Worm (Caenorhabditis elegans) whole organism, midembryonic: ENCODE results near the gene Y39A1A.9.

Experiments
- T22C8.4 ChIP-seq: fragments of 200-800 bp; sonication (Bioruptor generic); IDR thresholded peaks from 2 replicates; pipeline ENCODE4 v1.3.6; 2022; ENCODE audit warnings: missing genetic modification characterization, missing compliant biosample characterization
- cog-1 ChIP-seq: sonication (generic microtip); optimal IDR thresholded peaks from 2 replicates; lab custom pipeline; 2016; ENCODE audit warnings: missing genetic modification characterization, missing compliant biosample characterization
- flt-1 ChIP-seq: fragments of 200-800 bp; sonication (Bioruptor generic); IDR thresholded peaks from 2 replicates; pipeline ENCODE4 v1.3.6; 2022; ENCODE audit warnings: missing genetic modification characterization, missing compliant biosample characterization
- klf-2 ChIP-seq: fragments of 200-800 bp; sonication (Bioruptor generic); conservative IDR thresholded peaks from 2 replicates; pipeline ENCODE4 v1.3.6; 2022; ENCODE audit warnings: missing genetic modification reagents, missing genetic modification characterization, missing compliant biosample characterization
- med-1 ChIP-seq: sonication (generic microtip); optimal IDR thresholded peaks from 2 replicates; lab custom pipeline; 2017; ENCODE audit warnings: missing genetic modification characterization, mild to moderate bottlenecking, missing compliant biosample characterization, antibody characterized with exemption, missing genetic modification reagents; ENCODE audit not compliant: insufficient read depth
- ref-1 ChIP-seq: fragments of 200-800 bp; sonication (Bioruptor generic); conservative IDR thresholded peaks from 2 replicates; pipeline ENCODE4 v1.3.6; 2022; ENCODE audit warnings: missing genetic modification reagents, missing genetic modification characterization, missing compliant biosample characterization
- tab-1 ChIP-seq: fragments of 200-800 bp; sonication (Bioruptor generic); IDR thresholded peaks from 2 replicates; pipeline ENCODE4 v1.3.6; 2022; ENCODE audit warnings: missing genetic modification characterization, missing compliant biosample characterization
- ztf-23 ChIP-seq: fragments of 200-800 bp; sonication (Bioruptor generic); IDR thresholded peaks from 2 replicates; pipeline ENCODE4 v1.3.6; 2022; ENCODE audit warnings: missing genetic modification reagents, missing genetic modification characterization, missing compliant biosample characterization
- ztf-29 ChIP-seq: fragments of 200-800 bp; sonication (Bioruptor generic); IDR thresholded peaks from 2 replicates; pipeline ENCODE4 v1.3.6; 2022; ENCODE audit warnings: missing genetic modification reagents, missing genetic modification characterization, missing compliant biosample characterization

The Y39A1A.9 gene

ce11 chrIII:10633403-10633674 is at the start of gene Y39A1A.9:
Gene Y39A1A.9, minus strand, starts transcription at chrIII:10633501.
- no peak for TF ChIP-seq tab-1 (GFP tag; lab: Robert Waterston, UW)
- TF ChIP-seq cog-1 = no peak
- no peak for TF ChIP-seq ztf-29 (GFP tag; lab: Robert Waterston, UW)

DNA sequence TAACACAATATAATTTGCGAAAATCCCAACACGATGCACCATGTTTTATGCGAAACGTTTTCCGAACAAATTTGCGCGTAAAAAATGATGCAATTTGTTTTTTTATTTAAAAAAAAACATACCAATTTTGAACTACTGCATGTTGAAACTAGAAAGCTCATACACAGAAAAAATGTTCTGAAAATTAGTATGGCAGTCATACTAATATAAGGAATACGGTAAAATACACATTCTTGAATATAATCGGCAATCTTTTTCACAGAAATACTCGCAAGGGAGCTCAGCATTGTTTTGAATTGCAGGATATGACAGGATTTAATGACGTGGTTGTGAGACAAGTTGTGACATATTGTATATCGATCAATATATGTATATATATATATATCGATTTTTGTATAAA is 45.7 kb upstream of the Y39A1A.9 start, which contains the start of gene Y39A1A.16:
Gene Y39A1A.16 (plus strand): TSS at position 301 of the 400 bp plus-strand sequence.
- TF ChIP-seq ztf-29 (GFP tag; lab: Robert Waterston, UW) (no peak), ztf-23 (no peak), T22C8.4 (GFP tag; lab: Robert Waterston, UW) (no peak), flt-1 (GFP tag; lab: Robert Waterston, UW) (no peak), tab-1 (GFP tag; lab: Robert Waterston, UW) (no peak)

DNA sequence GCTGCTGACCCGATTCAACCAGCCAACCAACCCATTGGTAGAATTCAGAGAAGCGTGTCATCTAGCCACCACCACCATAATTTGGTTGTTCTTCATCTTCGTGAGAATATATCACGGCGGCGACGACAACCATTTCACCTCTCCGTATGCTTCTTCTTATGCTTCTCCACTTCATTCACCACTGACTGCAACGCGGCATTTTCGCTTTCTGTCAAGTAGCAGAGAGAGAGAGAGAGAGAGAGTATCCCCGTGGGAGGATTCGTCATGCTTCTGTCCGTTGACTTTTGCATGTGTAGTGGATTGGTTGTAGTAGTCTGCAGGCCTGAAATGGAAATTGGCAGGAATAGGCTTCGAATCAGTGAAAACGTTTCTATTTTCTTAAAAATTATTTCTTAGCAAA is 38.6 kb upstream of the Y39A1A.9 start:
- TF ChIP-seq cog-1 (no peak), T22C8.4 (GFP tag; lab: Robert Waterston, UW) (no peak), med-1 (GFP tag; lab: Kevin White, UChicago) (no peak), ztf-29 (GFP tag; lab: Robert Waterston, UW) (no peak), flt-1 (GFP tag; lab: Robert Waterston, UW) (no peak), ref-1 (GFP tag; lab: Robert Waterston, UW) (no peak), tab-1 (GFP tag; lab: Robert Waterston, UW) (no peak), klf-2 (GFP tag; lab: Robert Waterston, UW) (no peak), ztf-23 (no peak)

DNA sequence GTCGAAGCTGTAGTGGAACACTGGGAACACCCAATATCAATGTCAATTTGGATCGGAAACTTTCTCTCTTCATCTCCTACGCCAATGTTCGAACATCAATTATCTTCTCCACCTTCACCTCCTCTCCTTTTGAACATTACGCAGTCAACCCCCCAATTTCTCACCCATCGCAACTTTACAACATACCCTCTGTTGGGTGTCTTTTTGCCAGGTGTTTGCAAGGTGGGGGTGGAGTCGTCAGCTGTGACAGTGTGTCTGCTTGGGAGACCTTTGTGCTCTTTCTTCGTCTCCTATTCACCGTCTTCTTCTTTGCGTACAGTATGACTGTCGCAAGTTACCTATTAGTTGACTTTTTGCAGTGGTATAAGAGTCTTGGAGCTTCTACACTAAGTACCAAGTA is 33.3 kb upstream of the Y39A1A.9 start:
- TF ChIP-seq flt-1 (GFP tag; lab: Robert Waterston, UW) = no peak
- no peak for TF ChIP-seq ref-1 (GFP tag; lab: Robert Waterston, UW)
- TF ChIP-seq tab-1 (GFP tag; lab: Robert Waterston, UW) = no peak
- TF ChIP-seq ztf-29 (GFP tag; lab: Robert Waterston, UW) = no peak
- no peak for TF ChIP-seq med-1 (GFP tag; lab: Kevin White, UChicago)
- no peak for TF ChIP-seq klf-2 (GFP tag; lab: Robert Waterston, UW)
- no peak for TF ChIP-seq T22C8.4 (GFP tag; lab: Robert Waterston, UW)
- TF ChIP-seq cog-1 = no peak
- TF ChIP-seq ztf-23 = no peak

DNA sequence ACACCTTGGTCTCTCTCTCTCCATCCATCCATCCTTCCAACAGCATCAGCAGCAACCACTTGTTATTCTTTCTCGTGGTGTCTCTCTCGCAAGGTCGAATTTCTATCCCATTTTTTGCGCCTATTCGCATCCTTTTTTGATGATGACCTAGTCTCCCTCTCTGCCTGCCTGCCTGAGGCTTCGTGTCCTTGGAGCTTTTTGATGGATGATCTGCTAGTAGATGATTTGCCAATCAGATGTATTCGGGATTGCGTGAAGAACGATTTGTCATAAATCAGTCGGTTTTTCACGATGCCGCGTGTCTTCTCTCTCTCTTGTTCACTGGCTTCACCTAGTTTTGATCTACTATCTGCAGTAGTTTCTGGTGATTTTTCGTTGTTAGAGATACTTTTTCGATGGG is 28.0 kb upstream of the Y39A1A.9 start:
- TF ChIP-seq T22C8.4 (GFP tag; lab: Robert Waterston, UW) (no peak), flt-1 (GFP tag; lab: Robert Waterston, UW) (no peak), klf-2 (GFP tag; lab: Robert Waterston, UW) (no peak), ztf-23 (no peak), tab-1 (GFP tag; lab: Robert Waterston, UW) (no peak), ref-1 (GFP tag; lab: Robert Waterston, UW) (no peak), ztf-29 (GFP tag; lab: Robert Waterston, UW) (0 out of 2 replicates have a peak, but pooled peaks have one; percentile 16), med-1 (GFP tag; lab: Kevin White, UChicago) (no peak)

DNA sequence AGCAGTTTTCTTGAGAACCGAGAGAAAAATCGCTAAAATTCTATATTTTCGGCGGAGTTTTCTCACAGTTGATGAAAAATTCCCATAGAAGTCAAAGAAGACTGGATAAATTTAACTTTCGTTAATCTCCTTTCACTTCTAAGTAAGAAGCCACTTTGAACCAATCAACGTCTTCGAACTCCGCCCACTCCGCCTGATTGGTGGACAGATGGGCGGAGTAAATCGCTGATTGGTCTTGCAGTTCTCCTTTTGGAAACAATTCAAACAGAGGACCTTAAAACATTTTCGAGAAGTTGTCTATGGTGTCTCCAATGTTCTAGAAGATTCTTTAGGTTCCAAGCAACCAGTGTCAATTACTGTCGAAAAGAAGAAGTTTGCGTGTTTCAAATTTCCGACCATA is 25.1 kb upstream of the Y39A1A.9 start:
- TF ChIP-seq ref-1 (GFP tag; lab: Robert Waterston, UW) = no peak
- no peak for TF ChIP-seq flt-1 (GFP tag; lab: Robert Waterston, UW)
- TF ChIP-seq med-1 (GFP tag; lab: Kevin White, UChicago) = no peak

- TF ChIP-seq ref-1 (GFP tag; lab: Robert Waterston, UW) (no peak), cog-1 (no peak), klf-2 (GFP tag; lab: Robert Waterston, UW) (no peak), ztf-29 (GFP tag; lab: Robert Waterston, UW) (no peak), T22C8.4 (GFP tag; lab: Robert Waterston, UW) (no peak)
These were observed 24.4 kb upstream of the Y39A1A.9 start for ce11 chrIII:10657661-10658060.

ce11 chrIII:10656069-10656468 is 22.8 kb upstream of the Y39A1A.9 start:
- TF ChIP-seq ztf-29 (GFP tag; lab: Robert Waterston, UW) = no peak
- no peak for TF ChIP-seq ztf-23
- TF ChIP-seq cog-1 = no peak
- no peak for TF ChIP-seq med-1 (GFP tag; lab: Kevin White, UChicago)
- TF ChIP-seq klf-2 (GFP tag; lab: Robert Waterston, UW) = no peak
- no peak for TF ChIP-seq tab-1 (GFP tag; lab: Robert Waterston, UW)

DNA sequence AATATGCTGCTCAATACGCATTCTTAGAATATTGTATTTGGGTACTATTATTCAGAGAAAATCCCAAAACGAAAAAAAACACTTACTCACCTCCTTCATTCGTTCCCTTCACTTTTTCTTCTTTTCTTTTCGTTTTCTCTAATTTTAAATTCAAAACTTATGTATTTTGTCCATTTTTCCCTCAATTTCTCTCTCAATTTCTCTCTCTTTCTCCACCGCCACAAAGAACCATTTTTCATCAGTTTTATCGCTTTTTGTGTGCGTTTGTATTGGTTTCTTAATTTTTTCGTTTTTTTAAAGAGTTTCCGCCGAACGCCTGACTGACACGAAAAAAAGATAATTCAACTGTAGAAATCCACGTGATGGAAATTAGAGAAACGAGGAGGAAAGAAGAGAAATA is 21.4 kb upstream of the Y39A1A.9 start, which contains the start of gene cnt-2:
Gene cnt-2 (plus strand): TSS at position 301 of the 400 bp plus-strand sequence.
- TF ChIP-seq cog-1 (no peak), flt-1 (GFP tag; lab: Robert Waterston, UW) (no peak), tab-1 (GFP tag; lab: Robert Waterston, UW) (no peak), ztf-23 (no peak), T22C8.4 (GFP tag; lab: Robert Waterston, UW) (no peak), klf-2 (GFP tag; lab: Robert Waterston, UW) (no peak)

DNA sequence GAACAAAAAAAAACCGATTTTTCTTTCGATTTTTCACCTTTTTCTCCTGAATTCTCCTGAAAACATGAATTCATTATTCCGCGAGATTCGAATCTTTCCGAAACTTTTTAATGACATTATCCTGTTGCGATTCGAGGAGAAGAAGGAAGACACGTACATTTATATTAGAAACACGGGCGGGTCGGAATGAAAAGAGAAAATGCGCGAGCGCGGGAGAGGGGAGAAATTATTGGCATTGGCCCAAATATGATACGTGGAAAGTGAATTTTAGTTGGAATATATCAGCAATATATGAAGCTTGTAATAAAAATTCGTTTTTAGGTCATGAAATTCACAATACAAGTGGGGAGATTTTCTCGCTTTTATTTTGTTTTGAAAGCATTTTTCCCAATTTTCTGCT is 20.2 kb upstream of the Y39A1A.9 start:
- TF ChIP-seq ztf-23 (no peak), ztf-29 (GFP tag; lab: Robert Waterston, UW) (no peak), flt-1 (GFP tag; lab: Robert Waterston, UW) (no peak), klf-2 (GFP tag; lab: Robert Waterston, UW) (no peak), ref-1 (GFP tag; lab: Robert Waterston, UW) (no peak), tab-1 (GFP tag; lab: Robert Waterston, UW) (no peak), T22C8.4 (GFP tag; lab: Robert Waterston, UW) (no peak), cog-1 (no peak), med-1 (GFP tag; lab: Kevin White, UChicago) (no peak)

- no peak for TF ChIP-seq med-1 (GFP tag; lab: Kevin White, UChicago)
These were observed 19.5 kb upstream of the Y39A1A.9 start for ce11 chrIII:10652833-10653232.
